In genomic region chrX:5672243-5673051, dm6 we compare ENCODE assay signal across 1 fruit fly cellular context.
A peak's percentile ranks its signal among the peaks of the same experiment; 100 is the strongest.
TF ChIP-seq lines count a peak whose summit lies in the region.

TSS of gene RpL35 (plus strand) at chrX:5672401.

TF ChIP-seq in whole organism, embryonic, 481 proteins besides CTCF, POLR2A, EP300 and RAD21 (continued from another document and continues in another):
- TF ChIP-seq Lpt (GFP tag; optimal IDR thresholded peaks at IDR 0.05; lab: Kevin White, UChicago): no peak
- TF ChIP-seq vnd (GFP tag; IDR thresholded peaks at IDR 0.05; lab: Robert Waterston, UW; ENCODE audit: partially characterized antibody): peak; percentile 38; the same call in 1 of the 3 replicates
- TF ChIP-seq hth (optimal IDR thresholded peaks at IDR 0.05; lab: Kevin White, UChicago): no peak
- TF ChIP-seq Meics (GFP tag; optimal IDR thresholded peaks at IDR 0.05; lab: Kevin White, UChicago): peak; percentile 51
- TF ChIP-seq D19A (tag; optimal IDR thresholded peaks at IDR 0.05; lab: Kevin White, UChicago): no peak
- no peak for TF ChIP-seq Usf (GFP tag; optimal IDR thresholded peaks at IDR 0.05; lab: Kevin White, UChicago)
- no peak for TF ChIP-seq br (optimal IDR thresholded peaks at IDR 0.05; lab: Kevin White, UChicago)
- no peak for TF ChIP-seq CG9876 (GFP tag; optimal IDR thresholded peaks at IDR 0.05; lab: Kevin White, UChicago)
- TF ChIP-seq Dref (GFP tag; IDR thresholded peaks at IDR 0.05; lab: Robert Waterston, UW): peak; percentile 60
- TF ChIP-seq otp (GFP tag; IDR thresholded peaks at IDR 0.05; lab: Robert Waterston, UW): 0 out of 3 replicates have a peak, but pooled peaks have one; percentile 7
- TF ChIP-seq zen2 (GFP tag; IDR thresholded peaks at IDR 0.05; lab: Robert Waterston, UW; ENCODE audit: partially characterized antibody): no peak; the same call in 2 of the 3 replicates
- TF ChIP-seq emc (GFP tag; optimal IDR thresholded peaks at IDR 0.05; lab: Kevin White, UChicago): no peak
- no peak for TF ChIP-seq CG3726 (GFP tag; IDR thresholded peaks at IDR 0.05; lab: Robert Waterston, UW)
- no peak for TF ChIP-seq ind (GFP tag; optimal IDR thresholded peaks at IDR 0.05; lab: Kevin White, UChicago)
- TF ChIP-seq org-1 (GFP tag; optimal IDR thresholded peaks at IDR 0.05; lab: Kevin White, UChicago): peak; percentile 23
- TF ChIP-seq vfl (GFP tag; optimal IDR thresholded peaks at IDR 0.05; lab: Kevin White, UChicago): peak; percentile 11
- TF ChIP-seq CG11504 (tag; optimal IDR thresholded peaks at IDR 0.05; lab: Kevin White, UChicago): no peak
- peak; percentile 45 for TF ChIP-seq Fer3 (tag; optimal IDR thresholded peaks at IDR 0.05; lab: Kevin White, UChicago)
- TF ChIP-seq MESR4 (GFP tag; optimal IDR thresholded peaks at IDR 0.05; lab: Kevin White, UChicago): peak; percentile 93
- TF ChIP-seq mld (GFP tag; IDR thresholded peaks at IDR 0.05; lab: Robert Waterston, UW; ENCODE audit: partially characterized antibody): no peak
- TF ChIP-seq E2f1 (GFP tag; IDR thresholded peaks at IDR 0.05; lab: Robert Waterston, UW): 0 out of 2 replicates have a peak, but pooled peaks have one; percentile 22
- no peak for TF ChIP-seq CG30431 (GFP tag; optimal IDR thresholded peaks at IDR 0.05; lab: Kevin White, UChicago)
- no peak for TF ChIP-seq Stat92E (GFP tag; optimal IDR thresholded peaks at IDR 0.05; lab: Kevin White, UChicago)
- TF ChIP-seq dati (GFP tag; IDR thresholded peaks at IDR 0.05; lab: Robert Waterston, UW): no peak
- no peak for TF ChIP-seq CG8478 (optimal IDR thresholded peaks at IDR 0.05; lab: Kevin White, UChicago)
- TF ChIP-seq dpn (GFP tag; optimal IDR thresholded peaks at IDR 0.05; lab: Kevin White, UChicago): peak in 1 of 2 experiments; percentile 25
- peak; percentile 30 for TF ChIP-seq Nf-YC (tag; optimal IDR thresholded peaks at IDR 0.05; lab: Kevin White, UChicago)
- no peak for TF ChIP-seq TFAM (GFP tag; optimal IDR thresholded peaks at IDR 0.05; lab: Kevin White, UChicago)
- TF ChIP-seq CG4707 (GFP tag; optimal IDR thresholded peaks at IDR 0.05; lab: Kevin White, UChicago): no peak
- no peak for TF ChIP-seq crc (GFP tag; optimal IDR thresholded peaks at IDR 0.05; lab: Kevin White, UChicago)
- no peak for TF ChIP-seq Mrtf (GFP tag; IDR thresholded peaks at IDR 0.05; lab: Robert Waterston, UW)
- peak; percentile 53 for TF ChIP-seq pzg (GFP tag; optimal IDR thresholded peaks at IDR 0.05; lab: Kevin White, UChicago)
- 0 out of 2 replicates have a peak, but pooled peaks have one; percentile 28 for TF ChIP-seq toy (GFP tag; IDR thresholded peaks at IDR 0.05; lab: Robert Waterston, UW)
- TF ChIP-seq bsh (GFP tag; optimal IDR thresholded peaks at IDR 0.05; lab: Kevin White, UChicago): peak in 1 of 2 experiments; percentile 26
- no peak for TF ChIP-seq CG16815 (GFP tag; optimal IDR thresholded peaks at IDR 0.05; lab: Kevin White, UChicago)
- no peak for TF ChIP-seq pho (GFP tag; optimal IDR thresholded peaks at IDR 0.05; lab: Kevin White, UChicago)
- TF ChIP-seq HLH54F (GFP tag; optimal IDR thresholded peaks at IDR 0.05; lab: Kevin White, UChicago): peak; percentile 25
- TF ChIP-seq wek (GFP tag; optimal IDR thresholded peaks at IDR 0.05; lab: Kevin White, UChicago): peak; percentile 56
- TF ChIP-seq CG1832 (GFP tag; optimal IDR thresholded peaks at IDR 0.05; lab: Kevin White, UChicago): no peak
- TF ChIP-seq CG12744 (GFP tag; optimal IDR thresholded peaks at IDR 0.05; lab: Kevin White, UChicago): no peak
- TF ChIP-seq CG18619 (GFP tag; optimal IDR thresholded peaks at IDR 0.05; lab: Kevin White, UChicago): peak; percentile 33
- no peak for TF ChIP-seq GATAe (GFP tag; conservative IDR thresholded peaks at IDR 0.05; lab: Robert Waterston, UW)
- no peak for TF ChIP-seq abd-A (tag; optimal IDR thresholded peaks at IDR 0.05; lab: Kevin White, UChicago)
- TF ChIP-seq HmgD (GFP tag; optimal IDR thresholded peaks at IDR 0.05; lab: Kevin White, UChicago): no peak
- no peak for TF ChIP-seq Atf-2 (GFP tag; optimal IDR thresholded peaks at IDR 0.05; lab: Kevin White, UChicago)
- no peak for TF ChIP-seq CG14860 (GFP tag; IDR thresholded peaks at IDR 0.05; lab: Robert Waterston, UW; ENCODE audit: partially characterized antibody)
- peak; percentile 58 for TF ChIP-seq schlank (tag; optimal IDR thresholded peaks at IDR 0.05; lab: Kevin White, UChicago)
- peak; percentile 10 to 35 for TF ChIP-seq Hr51 (GFP tag; optimal IDR thresholded peaks at IDR 0.05; lab: Kevin White, UChicago)
- TF ChIP-seq grn (GFP tag; optimal IDR thresholded peaks at IDR 0.05; lab: Kevin White, UChicago): no peak
- peak; percentile 19; the same call in 1 of the 4 replicates for TF ChIP-seq Gug (GFP tag; IDR thresholded peaks at IDR 0.05; lab: Robert Waterston, UW)
- no peak; the same call in none of the 3 replicates for TF ChIP-seq row (GFP tag; IDR thresholded peaks at IDR 0.05; lab: Robert Waterston, UW)
- TF ChIP-seq Mad (GFP tag; optimal IDR thresholded peaks at IDR 0.05; lab: Kevin White, UChicago): no peak
- TF ChIP-seq CG6854 (GFP tag; optimal IDR thresholded peaks at IDR 0.05; lab: Kevin White, UChicago): peak; percentile 52
- peak; percentile 7 for TF ChIP-seq CG7556 (GFP tag; optimal IDR thresholded peaks at IDR 0.05; lab: Kevin White, UChicago)
- TF ChIP-seq Dfd (GFP tag; optimal IDR thresholded peaks at IDR 0.05; lab: Kevin White, UChicago): no peak
- peak; percentile 37 for TF ChIP-seq CG14710 (tag; optimal IDR thresholded peaks at IDR 0.05; lab: Kevin White, UChicago)
- no peak for TF ChIP-seq ftz-f1 (GFP tag; optimal IDR thresholded peaks at IDR 0.05; lab: Kevin White, UChicago)
- no peak for TF ChIP-seq CG7963 (GFP tag; IDR thresholded peaks at IDR 0.05; lab: Robert Waterston, UW; ENCODE audit: partially characterized antibody)
- peak; percentile 52; the same call in 1 of the 2 replicates for TF ChIP-seq CG32532 (GFP tag; IDR thresholded peaks at IDR 0.05; lab: Robert Waterston, UW)
- TF ChIP-seq mam (GFP tag; optimal IDR thresholded peaks at IDR 0.05; lab: Kevin White, UChicago): peak; percentile 32
- TF ChIP-seq tll (GFP tag; optimal IDR thresholded peaks at IDR 0.05; lab: Kevin White, UChicago): no peak
- peak; percentile 55 for TF ChIP-seq CG2116 (GFP tag; optimal IDR thresholded peaks at IDR 0.05; lab: Kevin White, UChicago)
- TF ChIP-seq ab (GFP tag; optimal IDR thresholded peaks at IDR 0.05; lab: Kevin White, UChicago): no peak
- TF ChIP-seq CG8290 (GFP tag; optimal IDR thresholded peaks at IDR 0.05; lab: Kevin White, UChicago): no peak
- TF ChIP-seq CG8290 (tag; optimal IDR thresholded peaks at IDR 0.05; lab: Kevin White, UChicago): peak in 1 of 2 experiments; percentile 41
- peak; percentile 20 for TF ChIP-seq pum (GFP tag; optimal IDR thresholded peaks at IDR 0.05; lab: Kevin White, UChicago)
- peak; percentile 29 for TF ChIP-seq gcm (GFP tag; optimal IDR thresholded peaks at IDR 0.05; lab: Kevin White, UChicago)
- no peak for TF ChIP-seq Neu2 (GFP tag; optimal IDR thresholded peaks at IDR 0.05; lab: Kevin White, UChicago; ENCODE audit: borderline replicate concordance)
- TF ChIP-seq CG11247 (GFP tag; IDR thresholded peaks at IDR 0.05; lab: Robert Waterston, UW): peak; percentile 27; the same call in 1 of the 2 replicates
- TF ChIP-seq bbx (GFP tag; IDR thresholded peaks at IDR 0.05; lab: Robert Waterston, UW; ENCODE audit: partially characterized antibody): no peak; the same call in 1 of the 2 replicates
- TF ChIP-seq CG11560 (tag; IDR thresholded peaks at IDR 0.05; lab: Robert Waterston, UW): no peak
- peak; percentile 65 for TF ChIP-seq knrl (GFP tag; IDR thresholded peaks at IDR 0.05; lab: Robert Waterston, UW; ENCODE audit: partially characterized antibody)
- no peak for TF ChIP-seq tio (GFP tag; optimal IDR thresholded peaks at IDR 0.05; lab: Kevin White, UChicago)
- TF ChIP-seq Dad (GFP tag; optimal IDR thresholded peaks at IDR 0.05; lab: Kevin White, UChicago): peak; percentile 33
- peak; percentile 18; the same call in 1 of the 2 replicates for TF ChIP-seq CG14014 (GFP tag; IDR thresholded peaks at IDR 0.05; lab: Robert Waterston, UW)
- no peak for TF ChIP-seq Hmx (GFP tag; optimal IDR thresholded peaks at IDR 0.05; lab: Kevin White, UChicago)
- 0 out of 2 replicates have a peak, but pooled peaks have one; percentile 17 for TF ChIP-seq sim (GFP tag; IDR thresholded peaks at IDR 0.05; lab: Robert Waterston, UW)
- TF ChIP-seq HmgZ (tag; optimal IDR thresholded peaks at IDR 0.05; lab: Kevin White, UChicago): peak; percentile 48
- TF ChIP-seq CG8281 (tag; optimal IDR thresholded peaks at IDR 0.05; lab: Kevin White, UChicago): no peak
- peak; percentile 25 for TF ChIP-seq D19B (GFP tag; optimal IDR thresholded peaks at IDR 0.05; lab: Kevin White, UChicago)
- no peak for TF ChIP-seq hkb (optimal IDR thresholded peaks at IDR 0.05; lab: Kevin White, UChicago)
- peak; percentile 35; the same call in 1 of the 2 replicates for TF ChIP-seq hkb (GFP tag; IDR thresholded peaks at IDR 0.05; lab: Robert Waterston, UW)
- TF ChIP-seq CG17186 (GFP tag; optimal IDR thresholded peaks at IDR 0.05; lab: Kevin White, UChicago): peak; percentile 80
- no peak for TF ChIP-seq CG12155 (GFP tag; optimal IDR thresholded peaks at IDR 0.05; lab: Kevin White, UChicago)
- no peak for TF ChIP-seq CG3065 (GFP tag; optimal IDR thresholded peaks at IDR 0.05; lab: Kevin White, UChicago)
- peak; percentile 18 for TF ChIP-seq gem (tag; optimal IDR thresholded peaks at IDR 0.05; lab: Kevin White, UChicago)
- TF ChIP-seq CkIIα-i1 (GFP tag; IDR thresholded peaks at IDR 0.05; lab: Robert Waterston, UW): no peak
- TF ChIP-seq CG13287 (GFP tag; IDR thresholded peaks at IDR 0.05; lab: Robert Waterston, UW; ENCODE audit: partially characterized antibody): peak; percentile 53; the same call in 1 of the 2 replicates
- no peak for TF ChIP-seq CG1024 (GFP tag; IDR thresholded peaks at IDR 0.05; lab: Robert Waterston, UW)
- peak; percentile 96 for TF ChIP-seq CG17385 (GFP tag; optimal IDR thresholded peaks at IDR 0.05; lab: Kevin White, UChicago)
- peak; percentile 49 for TF ChIP-seq Hand (GFP tag; optimal IDR thresholded peaks at IDR 0.05; lab: Kevin White, UChicago)
- no peak for TF ChIP-seq pros (GFP tag; optimal IDR thresholded peaks at IDR 0.05; lab: Kevin White, UChicago)
- peak; percentile 45 for TF ChIP-seq nmo (GFP tag; optimal IDR thresholded peaks at IDR 0.05; lab: Kevin White, UChicago)
- no peak for TF ChIP-seq insv (GFP tag; optimal IDR thresholded peaks at IDR 0.05; lab: Kevin White, UChicago)
- no peak for TF ChIP-seq Six4 (GFP tag; optimal IDR thresholded peaks at IDR 0.05; lab: Kevin White, UChicago)
- no peak for TF ChIP-seq ems (GFP tag; optimal IDR thresholded peaks at IDR 0.05; lab: Kevin White, UChicago)
- TF ChIP-seq CG10431 (GFP tag; optimal IDR thresholded peaks at IDR 0.05; lab: Kevin White, UChicago): peak; percentile 43
- peak; percentile 15; the same call in 1 of the 2 replicates for TF ChIP-seq CG31441 (GFP tag; IDR thresholded peaks at IDR 0.05; lab: Robert Waterston, UW)
- TF ChIP-seq YL-1 (GFP tag; optimal IDR thresholded peaks at IDR 0.05; lab: Kevin White, UChicago): peak; percentile 91
- peak; percentile 12 for TF ChIP-seq Xbp1 (GFP tag; optimal IDR thresholded peaks at IDR 0.05; lab: Kevin White, UChicago)
- no peak for TF ChIP-seq Hr78 (GFP tag; optimal IDR thresholded peaks at IDR 0.05; lab: Kevin White, UChicago)
- TF ChIP-seq btn (GFP tag; optimal IDR thresholded peaks at IDR 0.05; lab: Kevin White, UChicago): no peak
- TF ChIP-seq aop (GFP tag; IDR thresholded peaks at IDR 0.05; lab: Robert Waterston, UW): 0 out of 2 replicates have a peak, but pooled peaks have one; percentile 41
- TF ChIP-seq Fer1 (GFP tag; optimal IDR thresholded peaks at IDR 0.05; lab: Kevin White, UChicago): peak; percentile 65
- no peak for TF ChIP-seq dimm (GFP tag; IDR thresholded peaks at IDR 0.05; lab: Robert Waterston, UW)
- TF ChIP-seq CG7928 (GFP tag; optimal IDR thresholded peaks at IDR 0.05; lab: Kevin White, UChicago): no peak
- no peak for TF ChIP-seq Trl (optimal IDR thresholded peaks at IDR 0.05; lab: Kevin White, UChicago)
- TF ChIP-seq Trl (GFP tag; optimal IDR thresholded peaks at IDR 0.05; lab: Kevin White, UChicago): peak; percentile 32
- TF ChIP-seq inv (GFP tag; IDR thresholded peaks at IDR 0.05; lab: Robert Waterston, UW; ENCODE audit: partially characterized antibody): peak; percentile 46; the same call in 1 of the 2 replicates
- TF ChIP-seq CG13775 (GFP tag; optimal IDR thresholded peaks at IDR 0.05; lab: Kevin White, UChicago): peak; percentile 22
- TF ChIP-seq Adf1 (GFP tag; IDR thresholded peaks at IDR 0.05; lab: Robert Waterston, UW): peak; percentile 22; the same call in 1 of the 2 replicates
- 0 out of 3 replicates have a peak, but pooled peaks have one; percentile 68 for TF ChIP-seq CG11456 (GFP tag; IDR thresholded peaks at IDR 0.05; lab: Robert Waterston, UW)
- no peak for TF ChIP-seq sima (GFP tag; optimal IDR thresholded peaks at IDR 0.05; lab: Kevin White, UChicago)
- peak; percentile 49 for TF ChIP-seq PHDP (tag; optimal IDR thresholded peaks at IDR 0.05; lab: Kevin White, UChicago)
- peak; percentile 56 for TF ChIP-seq CG6765 (GFP tag; optimal IDR thresholded peaks at IDR 0.05; lab: Kevin White, UChicago)
- TF ChIP-seq CG8089 (GFP tag; optimal IDR thresholded peaks at IDR 0.05; lab: Kevin White, UChicago): peak; percentile 28
- TF ChIP-seq CG12659 (GFP tag; optimal IDR thresholded peaks at IDR 0.05; lab: Kevin White, UChicago): peak; percentile 72
- TF ChIP-seq bcd (GFP tag; optimal IDR thresholded peaks at IDR 0.05; lab: Kevin White, UChicago): peak; percentile 21
- peak; percentile 81 for TF ChIP-seq Max (GFP tag; optimal IDR thresholded peaks at IDR 0.05; lab: Kevin White, UChicago)
- TF ChIP-seq lab (GFP tag; optimal IDR thresholded peaks at IDR 0.05; lab: Kevin White, UChicago): peak; percentile 79
- peak; percentile 81 for TF ChIP-seq sens (GFP tag; lab: Kevin White, UChicago)
- TF ChIP-seq CG9215 (GFP tag; IDR thresholded peaks at IDR 0.05; lab: Robert Waterston, UW): no peak
- TF ChIP-seq unpg (GFP tag; optimal IDR thresholded peaks at IDR 0.05; lab: Kevin White, UChicago): peak; percentile 46
- peak; percentile 52 for TF ChIP-seq nau (GFP tag; optimal IDR thresholded peaks at IDR 0.05; lab: Kevin White, UChicago)
- TF ChIP-seq stwl (tag; optimal IDR thresholded peaks at IDR 0.05; lab: Kevin White, UChicago): no peak
- no peak for TF ChIP-seq sisA (GFP tag; IDR thresholded peaks at IDR 0.05; lab: Robert Waterston, UW)
- TF ChIP-seq dmrt99B (tag; optimal IDR thresholded peaks at IDR 0.05; lab: Kevin White, UChicago): no peak
- TF ChIP-seq CG17829 (tag; optimal IDR thresholded peaks at IDR 0.05; lab: Kevin White, UChicago): peak; percentile 17
- no peak for TF ChIP-seq CG15073 (GFP tag; optimal IDR thresholded peaks at IDR 0.05; lab: Kevin White, UChicago)
- peak; percentile 77 for TF ChIP-seq nom (GFP tag; optimal IDR thresholded peaks at IDR 0.05; lab: Kevin White, UChicago)
